Fruit fly (Drosophila melanogaster): ENCODE results near the gene CG5849.

The CG5849 gene

dm6 chr3R:21704439-21704838 lies 35.5 kb upstream of the CG5849 start:
- TF ChIP-seq cnc (optimal IDR thresholded peaks at IDR 0.05) (no peak), pad (GFP tag; optimal IDR thresholded peaks at IDR 0.05) (no peak), Clk (GFP tag; optimal IDR thresholded peaks at IDR 0.05) (no peak), Hr96 (GFP tag; optimal IDR thresholded peaks at IDR 0.05) (no peak), toe (GFP tag; optimal IDR thresholded peaks at IDR 0.05) (no peak), Mnt (GFP tag; optimal IDR thresholded peaks at IDR 0.05) (no peak), tj (GFP tag; optimal IDR thresholded peaks at IDR 0.05) (no peak), CG33017 (tag; optimal IDR thresholded peaks at IDR 0.05) (no peak), Crg-1 (GFP tag; optimal IDR thresholded peaks at IDR 0.05) (no peak), CG12768 (GFP tag; optimal IDR thresholded peaks at IDR 0.05) (no peak), CG7101 (tag; optimal IDR thresholded peaks at IDR 0.05) (no peak), CG7045 (GFP tag; optimal IDR thresholded peaks at IDR 0.05) (no peak)

dm6 chr3R:21719420-21719933 lies 20.4 kb upstream of the CG5849 start, which contains the start of gene CG31176:
Gene CG31176 (minus strand): TSS chr3R:21719660.
- no peak for TF ChIP-seq Crg-1 (GFP tag; optimal IDR thresholded peaks at IDR 0.05)
- TF ChIP-seq CG33017 (tag; optimal IDR thresholded peaks at IDR 0.05) = no peak
- TF ChIP-seq kay (GFP tag; ENCODE audit: borderline replicate concordance) = peak; percentile 66
- no peak for TF ChIP-seq CG7101 (tag; optimal IDR thresholded peaks at IDR 0.05)
- no peak for TF ChIP-seq CG12768 (GFP tag; optimal IDR thresholded peaks at IDR 0.05)
- TF ChIP-seq tj (GFP tag; optimal IDR thresholded peaks at IDR 0.05) = no peak
- peak; percentile 4 for TF ChIP-seq bab1 (GFP tag; optimal IDR thresholded peaks at IDR 0.05)
- TF ChIP-seq toe (GFP tag; optimal IDR thresholded peaks at IDR 0.05) = no peak
- TF ChIP-seq cic (GFP tag; optimal IDR thresholded peaks at IDR 0.05) = no peak
- TF ChIP-seq pad (GFP tag; optimal IDR thresholded peaks at IDR 0.05) = no peak
- TF ChIP-seq cnc (optimal IDR thresholded peaks at IDR 0.05) = no peak
- no peak for TF ChIP-seq CG14711 (tag; optimal IDR thresholded peaks at IDR 0.05)
- TF ChIP-seq CG7045 (GFP tag; optimal IDR thresholded peaks at IDR 0.05) = no peak
- TF ChIP-seq ovo (GFP tag; optimal IDR thresholded peaks at IDR 0.05) = no peak
- TF ChIP-seq Hr96 (GFP tag; optimal IDR thresholded peaks at IDR 0.05) = no peak
- TF ChIP-seq CG11617 (GFP tag; optimal IDR thresholded peaks at IDR 0.05) = no peak

- TF ChIP-seq CG7101 (tag; optimal IDR thresholded peaks at IDR 0.05) (peak; percentile 45), CG14711 (tag; optimal IDR thresholded peaks at IDR 0.05) (peak; percentile 15), CG5204 (GFP tag; optimal IDR thresholded peaks at IDR 0.05) (peak; percentile 16), bab1 (GFP tag; optimal IDR thresholded peaks at IDR 0.05) (peak; percentile 30), CG7045 (GFP tag; optimal IDR thresholded peaks at IDR 0.05) (peak; percentile 28), cnc (optimal IDR thresholded peaks at IDR 0.05) (no peak), pad (GFP tag; optimal IDR thresholded peaks at IDR 0.05) (peak; percentile 15), CG11617 (GFP tag; optimal IDR thresholded peaks at IDR 0.05) (peak; percentile 3), CG1620 (GFP tag; optimal IDR thresholded peaks at IDR 0.05) (no peak)
Observed at dm6 chr3R:21719934-21720431, 19.9 kb upstream of the CG5849 start.

- TF ChIP-seq CG5204 (GFP tag; optimal IDR thresholded peaks at IDR 0.05) (no peak), Mnt (GFP tag; optimal IDR thresholded peaks at IDR 0.05) (no peak), bab1 (GFP tag; optimal IDR thresholded peaks at IDR 0.05) (no peak), Hr96 (GFP tag; optimal IDR thresholded peaks at IDR 0.05) (no peak), kay (GFP tag; ENCODE audit: borderline replicate concordance) (no peak), Clk (GFP tag; optimal IDR thresholded peaks at IDR 0.05) (no peak), Crg-1 (GFP tag; optimal IDR thresholded peaks at IDR 0.05) (no peak), CG1620 (GFP tag; optimal IDR thresholded peaks at IDR 0.05) (no peak), CG7045 (GFP tag; optimal IDR thresholded peaks at IDR 0.05) (no peak), ovo (GFP tag; optimal IDR thresholded peaks at IDR 0.05) (no peak), cic (GFP tag; optimal IDR thresholded peaks at IDR 0.05) (no peak), pad (GFP tag; optimal IDR thresholded peaks at IDR 0.05) (no peak), tj (GFP tag; optimal IDR thresholded peaks at IDR 0.05) (no peak), CG14711 (tag; optimal IDR thresholded peaks at IDR 0.05) (no peak), CG11617 (GFP tag; optimal IDR thresholded peaks at IDR 0.05) (no peak), CG33017 (tag; optimal IDR thresholded peaks at IDR 0.05) (no peak), CG7101 (tag; optimal IDR thresholded peaks at IDR 0.05) (no peak), CG12768 (GFP tag; optimal IDR thresholded peaks at IDR 0.05) (no peak), toe (GFP tag; optimal IDR thresholded peaks at IDR 0.05) (no peak), cnc (optimal IDR thresholded peaks at IDR 0.05) (no peak)
Observed at dm6 chr3R:21722457-21722856, 17.4 kb upstream of the CG5849 start.

dm6 chr3R:21726593-21726992 lies 13.3 kb upstream of the CG5849 start:
- TF ChIP-seq CG33017 (tag; optimal IDR thresholded peaks at IDR 0.05) = no peak
- no peak for TF ChIP-seq Clk (GFP tag; optimal IDR thresholded peaks at IDR 0.05)
- no peak for TF ChIP-seq Mnt (GFP tag; optimal IDR thresholded peaks at IDR 0.05)

dm6 chr3R:21730955-21731354 lies 8.9 kb upstream of the CG5849 start:
- TF ChIP-seq Clk (GFP tag; optimal IDR thresholded peaks at IDR 0.05) (no peak), toe (GFP tag; optimal IDR thresholded peaks at IDR 0.05) (no peak), cnc (optimal IDR thresholded peaks at IDR 0.05) (no peak), cic (GFP tag; optimal IDR thresholded peaks at IDR 0.05) (no peak), CG7101 (tag; optimal IDR thresholded peaks at IDR 0.05) (no peak), CG11617 (GFP tag; optimal IDR thresholded peaks at IDR 0.05) (no peak), pad (GFP tag; optimal IDR thresholded peaks at IDR 0.05) (no peak), ovo (GFP tag; optimal IDR thresholded peaks at IDR 0.05) (no peak), CG1620 (GFP tag; optimal IDR thresholded peaks at IDR 0.05) (no peak), bab1 (GFP tag; optimal IDR thresholded peaks at IDR 0.05) (no peak), CG14711 (tag; optimal IDR thresholded peaks at IDR 0.05) (no peak), CG7045 (GFP tag; optimal IDR thresholded peaks at IDR 0.05) (no peak), tj (GFP tag; optimal IDR thresholded peaks at IDR 0.05) (no peak), Crg-1 (GFP tag; optimal IDR thresholded peaks at IDR 0.05) (no peak), CG12768 (GFP tag; optimal IDR thresholded peaks at IDR 0.05) (no peak), CG33017 (tag; optimal IDR thresholded peaks at IDR 0.05) (no peak), Hr96 (GFP tag; optimal IDR thresholded peaks at IDR 0.05) (no peak)

Measured in whole organism, adult.